Fruit fly (Drosophila melanogaster) whole organism, embryonic: ENCODE data around the gene CG42579.

Experiments
- BtbVII ChIP-seq: fragments of 200-800 bp; sonication (Bioruptor generic); optimal IDR thresholded peaks from 3 replicates; lab custom pipeline; 2017; ENCODE audit warnings: missing biosample characterization, mild to moderate bottlenecking, missing genetic modification characterization
- CG10209 ChIP-seq: fragments of 200-800 bp; sonication (Bioruptor generic); optimal IDR thresholded peaks from 3 replicates; lab custom pipeline; 2017; ENCODE audit warnings: missing biosample characterization, mild to moderate bottlenecking, missing genetic modification characterization, missing genetic modification reagents
- CG10274 ChIP-seq: fragments of 200-800 bp; sonication (Bioruptor generic); optimal IDR thresholded peaks from 3 replicates; lab custom pipeline; 2017; ENCODE audit warnings: missing biosample characterization, mild to moderate bottlenecking, missing genetic modification characterization
- CG11456 ChIP-seq: fragments of 200-800 bp; sonication (Bioruptor generic); IDR thresholded peaks from 3 replicates; pipeline ENCODE4 v1.3.6; 2022; ENCODE audit warnings: missing biosample characterization, missing genetic modification characterization
- CG12769 ChIP-seq: fragments of 200-800 bp; sonication (Bioruptor generic); optimal IDR thresholded peaks from 2 replicates; lab custom pipeline; 2019; ENCODE audit warnings: missing biosample characterization, mild to moderate bottlenecking, missing genetic modification characterization, moderate library complexity
- CG1603 ChIP-seq: fragments of 200-800 bp; sonication (Bioruptor generic); optimal IDR thresholded peaks from 2 replicates; lab custom pipeline; 2019; ENCODE audit warnings: missing biosample characterization, mild to moderate bottlenecking, missing genetic modification characterization, moderate library complexity
- CG1832 ChIP-seq: fragments of 200-800 bp; sonication (Bioruptor generic); optimal IDR thresholded peaks from 2 replicates; lab custom pipeline; 2017; ENCODE audit warnings: missing biosample characterization, mild to moderate bottlenecking, missing genetic modification characterization, inconsistent platforms
- CG2129 ChIP-seq: fragments of 200-800 bp; sonication (Bioruptor generic); IDR thresholded peaks from 2 replicates; pipeline ENCODE4 v1.3.6; 2022; ENCODE audit warnings: missing biosample characterization, missing genetic modification characterization; ENCODE audit not compliant: partially characterized antibody
- CG2202 ChIP-seq: fragments of 200-800 bp; sonication (Bioruptor generic); optimal IDR thresholded peaks from 2 replicates; lab custom pipeline; 2018; ENCODE audit warnings: missing biosample characterization, mild to moderate bottlenecking, missing genetic modification characterization
- CG2678 ChIP-seq: fragments of 200-800 bp; sonication (Bioruptor generic); optimal IDR thresholded peaks from 3 replicates; lab custom pipeline; 2019; ENCODE audit warnings: missing biosample characterization, mild to moderate bottlenecking, missing genetic modification characterization, moderate library complexity
- CG30431 ChIP-seq: fragments of 200-800 bp; sonication (Bioruptor generic); optimal IDR thresholded peaks from 2 replicates; lab custom pipeline; 2017; ENCODE audit warnings: missing biosample characterization, missing genetic modification characterization
- CG32767 ChIP-seq: fragments of 200-800 bp; sonication (Bioruptor generic); IDR thresholded peaks from 2 replicates; pipeline ENCODE4 v1.3.6; 2022; ENCODE audit warnings: missing biosample characterization, missing genetic modification characterization
- CG32772 ChIP-seq: fragments of 200-800 bp; sonication (Bioruptor generic); IDR thresholded peaks from 2 replicates; pipeline ENCODE4 v1.3.6; 2022; ENCODE audit warnings: missing biosample characterization, missing genetic modification characterization
- CG34422 ChIP-seq: fragments of 200-800 bp; sonication (Bioruptor generic); IDR thresholded peaks from 3 replicates; pipeline ENCODE4 v1.3.6; 2022; ENCODE audit warnings: missing biosample characterization, missing genetic modification characterization
- CG4360 ChIP-seq: fragments of 200-800 bp; sonication (Bioruptor generic); IDR thresholded peaks from 2 replicates; pipeline ENCODE4 v1.3.6; 2022; ENCODE audit warnings: missing biosample characterization, missing genetic modification characterization
- CG8944 ChIP-seq: fragments of 200-800 bp; sonication (Bioruptor generic); optimal IDR thresholded peaks from 3 replicates; lab custom pipeline; 2016; ENCODE audit warnings: missing biosample characterization, missing genetic modification characterization
- CHES-1-like ChIP-seq: fragments of 200-800 bp; sonication (Bioruptor generic); optimal IDR thresholded peaks from 2 replicates; lab custom pipeline; 2016; ENCODE audit warnings: missing biosample characterization, missing genetic modification characterization
- Hand ChIP-seq: fragments of 200-800 bp; sonication (Bioruptor generic); optimal IDR thresholded peaks from 2 replicates; lab custom pipeline; 2017; ENCODE audit warnings: mild to moderate bottlenecking, missing biosample characterization, missing genetic modification reagents, missing genetic modification characterization
- HmgZ ChIP-seq: fragments of 200-800 bp; sonication (Bioruptor generic); optimal IDR thresholded peaks from 2 replicates; lab custom pipeline; 2018; ENCODE audit warnings: missing biosample characterization, mild to moderate bottlenecking, missing genetic modification characterization
- Hmx ChIP-seq: fragments of 200-800 bp; sonication (Bioruptor generic); optimal IDR thresholded peaks from 2 replicates; lab custom pipeline; 2016; ENCODE audit warnings: missing biosample characterization, missing genetic modification characterization
- MBD-R2 ChIP-seq: fragments of 200-800 bp; sonication (Bioruptor generic); IDR thresholded peaks from 2 replicates; pipeline ENCODE4 v1.3.6; 2022; ENCODE audit warnings: missing biosample characterization, missing genetic modification characterization
- NFAT ChIP-seq: fragments of 200-800 bp; sonication (Bioruptor generic); IDR thresholded peaks from 2 replicates; pipeline ENCODE4 v1.3.6; 2022; ENCODE audit warnings: missing biosample characterization, missing genetic modification characterization
- Optix ChIP-seq: fragments of 200-800 bp; sonication (Bioruptor generic); IDR thresholded peaks from 3 replicates; pipeline ENCODE4 v1.3.6; 2022; ENCODE audit warnings: missing biosample characterization, missing genetic modification characterization
- Ptx1 ChIP-seq: fragments of 200-800 bp; sonication (Bioruptor generic); IDR thresholded peaks from 2 replicates; pipeline ENCODE4 v1.3.6; 2022; ENCODE audit warnings: missing biosample characterization, missing genetic modification characterization
- Ravus ChIP-seq: fragments of 200-800 bp; sonication (Bioruptor generic); IDR thresholded peaks from 2 replicates; pipeline ENCODE4 v1.3.6; 2022; ENCODE audit warnings: missing biosample characterization, missing genetic modification characterization
- Rfx ChIP-seq: fragments of 200-800 bp; sonication (Bioruptor generic); IDR thresholded peaks from 2 replicates; pipeline ENCODE4 v1.3.6; 2022; ENCODE audit warnings: missing biosample characterization, missing genetic modification characterization
- Rx ChIP-seq: fragments of 200-800 bp; sonication (Bioruptor generic); IDR thresholded peaks from 2 replicates; pipeline ENCODE4 v1.3.6; 2022; ENCODE audit warnings: missing biosample characterization, missing genetic modification characterization
- Scr ChIP-seq: fragments of 200-800 bp; sonication (Bioruptor generic); IDR thresholded peaks from 2 replicates; pipeline ENCODE4 v1.3.6; 2022; ENCODE audit warnings: missing biosample characterization, missing genetic modification characterization; ENCODE audit not compliant: partially characterized antibody
- Sry-β ChIP-seq: fragments of 200-800 bp; sonication (Bioruptor generic); optimal IDR thresholded peaks from 2 replicates; lab custom pipeline; 2018; ENCODE audit warnings: missing biosample characterization, mild to moderate bottlenecking, missing genetic modification characterization, moderate library complexity
- ap ChIP-seq: fragments of 200-800 bp; sonication (Bioruptor generic); IDR thresholded peaks from 2 replicates; pipeline ENCODE4 v1.3.6; 2022; ENCODE audit warnings: missing biosample characterization, missing genetic modification characterization
- ase ChIP-seq: fragments of 200-800 bp; sonication (Bioruptor generic); IDR thresholded peaks from 3 replicates; pipeline ENCODE4 v1.3.6; 2022; ENCODE audit warnings: missing biosample characterization, missing genetic modification characterization
- chif ChIP-seq, 2 experiments: fragments of 200-800 bp; sonication (Bioruptor generic); optimal IDR thresholded peaks; 3 replicates each; lab custom pipeline; 2016; ENCODE audit warnings: missing biosample characterization in 2 of 2, missing genetic modification characterization in 2 of 2
- odd ChIP-seq: fragments of 200-800 bp; sonication (Bioruptor generic); optimal IDR thresholded peaks from 2 replicates; lab custom pipeline; 2017; ENCODE audit warnings: missing biosample characterization, mild to moderate bottlenecking, missing genetic modification characterization
- row ChIP-seq: fragments of 200-800 bp; sonication (Bioruptor generic); IDR thresholded peaks from 3 replicates; pipeline ENCODE4 v1.3.6; 2022; ENCODE audit warnings: missing biosample characterization, missing genetic modification characterization
- salm ChIP-seq: fragments of 200-800 bp; sonication (Bioruptor generic); optimal IDR thresholded peaks from 2 replicates; lab custom pipeline; 2018; ENCODE audit warnings: missing biosample characterization, mild to moderate bottlenecking, missing genetic modification characterization
- sd ChIP-seq: fragments of 200-800 bp; sonication (Bioruptor generic); optimal IDR thresholded peaks from 3 replicates; lab custom pipeline; 2018; ENCODE audit warnings: missing biosample characterization, mild to moderate bottlenecking, missing genetic modification characterization, moderate library complexity
- sisA ChIP-seq: fragments of 200-800 bp; sonication (Bioruptor generic); IDR thresholded peaks from 2 replicates; pipeline ENCODE4 v1.3.6; 2022; ENCODE audit warnings: missing biosample characterization, missing genetic modification characterization
- tll ChIP-seq, 2 experiments: fragments of 200-800 bp in 1 of 2; fragments of >200 bp in 1 of 2; sonication (Bioruptor generic) in 1 of 2; optimal IDR thresholded peaks; 2 replicates each; lab custom pipeline; 2017 to 2019; ENCODE audit warnings: missing biosample characterization in 2 of 2, missing genetic modification characterization in 2 of 2, mild to moderate bottlenecking in 1 of 2, moderate library complexity in 1 of 2
- tup ChIP-seq: fragments of 200-800 bp; sonication (Bioruptor generic); optimal IDR thresholded peaks from 2 replicates; lab custom pipeline; 2016; ENCODE audit warnings: missing biosample characterization, mild to moderate bottlenecking, missing genetic modification characterization, moderate library complexity
- unpg ChIP-seq: fragments of 200-800 bp; sonication (Bioruptor generic); optimal IDR thresholded peaks from 3 replicates; lab custom pipeline; 2018; ENCODE audit warnings: missing biosample characterization, mild to moderate bottlenecking, missing genetic modification characterization, moderate library complexity
- wdn ChIP-seq: fragments of 200-800 bp; sonication (Bioruptor generic); IDR thresholded peaks from 2 replicates; pipeline ENCODE4 v1.3.6; 2022; ENCODE audit warnings: missing biosample characterization, missing genetic modification characterization
- wor ChIP-seq: fragments of 200-800 bp; sonication (Bioruptor generic); IDR thresholded peaks from 2 replicates; pipeline ENCODE4 v1.3.6; 2022; ENCODE audit warnings: missing biosample characterization, missing genetic modification characterization
- zfh1 ChIP-seq: fragments of 200-800 bp; sonication (Bioruptor generic); IDR thresholded peaks from 3 replicates; pipeline ENCODE4 v1.3.6; 2022; ENCODE audit warnings: missing biosample characterization, missing genetic modification characterization

Gene CG42579

dm6 chrX:20511382-20511853 lies 16.0 kb upstream of the CG42579 start, which contains the start of gene CG1812 (continued):
- no peak for TF ChIP-seq CG2202 (tag; lab: Kevin White, UChicago)
- TF ChIP-seq ase = no peak; the same call in 2 of the 3 replicates
- peak; percentile 53 for TF ChIP-seq unpg (GFP tag; lab: Kevin White, UChicago)
- peak; percentile 34; the same call in 1 of the 2 replicates for TF ChIP-seq Rx (GFP tag; lab: Robert Waterston, UW)
- TF ChIP-seq CG4360 (GFP tag; lab: Robert Waterston, UW) = no peak
- TF ChIP-seq sisA (GFP tag; lab: Robert Waterston, UW) = peak; percentile 49
- TF ChIP-seq CG34422 (GFP tag; lab: Robert Waterston, UW) = peak; percentile 73; the same call in 2 of the 3 replicates
- 0 out of 2 replicates have a peak, but pooled peaks have one; percentile 36 for TF ChIP-seq CG32772 (GFP tag; lab: Robert Waterston, UW)
- TF ChIP-seq CG2129 = no peak
- peak; percentile 56 for TF ChIP-seq CG1603 (tag; lab: Kevin White, UChicago)
- TF ChIP-seq CG32767 (GFP tag; lab: Robert Waterston, UW) = no peak
- peak; percentile 68 for TF ChIP-seq CG1832 (GFP tag; lab: Kevin White, UChicago)
- no peak for TF ChIP-seq Ravus (GFP tag; lab: Robert Waterston, UW)
- peak; percentile 96 for TF ChIP-seq sd
- TF ChIP-seq HmgZ (tag; lab: Kevin White, UChicago) = peak; percentile 38
- peak in 1 of 2 experiments; percentile 6 for TF ChIP-seq chif (GFP tag; optimal IDR thresholded peaks at IDR 0.05; lab: Kevin White, UChicago)
- peak; percentile 77 for TF ChIP-seq Rfx (GFP tag; lab: Robert Waterston, UW)
- TF ChIP-seq Hmx = no peak
- TF ChIP-seq salm (tag; lab: Kevin White, UChicago) = no peak
- peak; percentile 20 for TF ChIP-seq CHES-1-like (GFP tag; lab: Kevin White, UChicago)
- no peak for TF ChIP-seq odd (GFP tag; lab: Kevin White, UChicago)
- peak; percentile 58 for TF ChIP-seq CG12769
- TF ChIP-seq tll (GFP tag; optimal IDR thresholded peaks at IDR 0.05; lab: Kevin White, UChicago) = peak in 1 of 2 experiments; percentile 61
- TF ChIP-seq ap = 0 out of 2 replicates have a peak, but pooled peaks have one; percentile 13
- no peak for TF ChIP-seq wdn (GFP tag; lab: Robert Waterston, UW)
- peak; percentile 92 for TF ChIP-seq Sry-β (GFP tag; lab: Kevin White, UChicago)
- TF ChIP-seq Hand (GFP tag; lab: Kevin White, UChicago) = peak; percentile 23
- TF ChIP-seq CG30431 = no peak
- peak; percentile 11 for TF ChIP-seq CG10209 (GFP tag; lab: Kevin White, UChicago)
- TF ChIP-seq NFAT (GFP tag; lab: Robert Waterston, UW) = 0 out of 2 replicates have a peak, but pooled peaks have one; percentile 26
- TF ChIP-seq CG10274 (GFP tag; lab: Kevin White, UChicago) = no peak
- TF ChIP-seq CG8944 (GFP tag; lab: Kevin White, UChicago) = peak; percentile 26
- TF ChIP-seq Optix (GFP tag; lab: Robert Waterston, UW) = peak; percentile 15; the same call in 1 of the 3 replicates
- peak; percentile 78 for TF ChIP-seq row
- peak; percentile 44 for TF ChIP-seq CG2678 (tag; lab: Kevin White, UChicago)
- TF ChIP-seq zfh1 (GFP tag; lab: Robert Waterston, UW) = peak; percentile 59; the same call in 2 of the 3 replicates
- peak; percentile 52; the same call in 1 of the 2 replicates for TF ChIP-seq Ptx1 (GFP tag; lab: Robert Waterston, UW)
- TF ChIP-seq MBD-R2 (GFP tag; lab: Robert Waterston, UW) = peak; percentile 70
- TF ChIP-seq CG11456 (GFP tag; lab: Robert Waterston, UW) = peak; percentile 48; the same call in 1 of the 3 replicates
- peak; percentile 21; the same call in 1 of the 2 replicates for TF ChIP-seq Scr (GFP tag; lab: Robert Waterston, UW)
- no peak for TF ChIP-seq wor (GFP tag; lab: Robert Waterston, UW)
- peak; percentile 5 for TF ChIP-seq BtbVII (GFP tag; lab: Kevin White, UChicago)
- TF ChIP-seq tup (GFP tag; lab: Kevin White, UChicago) = no peak
